Worm (Caenorhabditis elegans) whole organism, L3 larva: ENCODE measurements around the gene C39D10.7.
A peak's percentile ranks its signal among the peaks of the same experiment; 100 is the strongest.

Source experiments
- R02D3.7 ChIP-seq: fragments of 150-350 bp; optimal IDR thresholded peaks from 2 replicates; lab custom pipeline; 2014; ENCODE audit warnings: missing biosample characterization, missing genetic modification characterization
- ZK546.5 ChIP-seq: sonication (generic microtip); optimal IDR thresholded peaks from 2 replicates; lab custom pipeline; 2017; ENCODE audit warnings: missing biosample characterization, missing genetic modification characterization
- aly-2 ChIP-seq: fragments of 150-350 bp; optimal IDR thresholded peaks from 2 replicates; lab custom pipeline; 2014; ENCODE audit warnings: missing biosample characterization, missing genetic modification characterization
- ama-1 ChIP-seq: fragments of 150-350 bp; optimal IDR thresholded peaks from 2 replicates; lab custom pipeline; 2018
- ceh-16 ChIP-seq: sonication (generic microtip); optimal IDR thresholded peaks from 2 replicates; lab custom pipeline; 2017; ENCODE audit warnings: missing biosample characterization, missing genetic modification characterization
- ceh-28 ChIP-seq: fragments of 150-350 bp; optimal IDR thresholded peaks from 2 replicates; lab custom pipeline; 2014; ENCODE audit warnings: missing biosample characterization, missing genetic modification reagents, missing genetic modification characterization
- ceh-82 ChIP-seq: fragments of 150-350 bp; optimal IDR thresholded peaks from 2 replicates; lab custom pipeline; 2014; ENCODE audit warnings: missing biosample characterization, missing genetic modification characterization
- ceh-9 ChIP-seq: sonication (generic microtip); optimal IDR thresholded peaks from 2 replicates; lab custom pipeline; 2018; ENCODE audit warnings: missing biosample characterization, missing genetic modification characterization
- daf-12 ChIP-seq: fragments of 150-350 bp; optimal IDR thresholded peaks from 2 replicates; lab custom pipeline; 2014; ENCODE audit warnings: missing biosample characterization, missing genetic modification reagents, missing genetic modification characterization
- egl-27 ChIP-seq: sonication (generic microtip); optimal IDR thresholded peaks from 4 replicates; lab custom pipeline; 2017; ENCODE audit warnings: missing biosample characterization, missing genetic modification reagents, missing genetic modification characterization
- egl-5 ChIP-seq: fragments of 150-350 bp; optimal IDR thresholded peaks from 2 replicates; lab custom pipeline; 2017; ENCODE audit warnings: missing biosample characterization, missing genetic modification reagents, missing genetic modification characterization, inconsistent platforms
- elt-1 ChIP-seq: fragments of 150-350 bp; optimal IDR thresholded peaks from 2 replicates; lab custom pipeline; 2014; ENCODE audit warnings: missing biosample characterization, missing genetic modification characterization
- elt-2 ChIP-seq: sonication (generic microtip); optimal IDR thresholded peaks from 2 replicates; lab custom pipeline; 2016; ENCODE audit warnings: missing genetic modification reagents, mild to moderate bottlenecking, missing genetic modification characterization, missing compliant biosample characterization
- elt-3 ChIP-seq, 3 experiments: fragments of 150-350 bp in 1 of 3; sonication (generic microtip) in 2 of 3; optimal IDR thresholded peaks; 2 replicates in 2 of 3; 4 replicates in 1 of 3; lab custom pipeline; 2014 to 2017; ENCODE audit warnings: missing biosample characterization in 3 of 3, missing genetic modification characterization in 3 of 3
- eor-1 ChIP-seq, 2 experiments: fragments of 150-350 bp; optimal IDR thresholded peaks; 2 replicates each; lab custom pipeline; 2014 to 2018; ENCODE audit warnings: missing biosample characterization in 2 of 2, missing genetic modification characterization in 2 of 2
- fkh-2 ChIP-seq: fragments of 150-350 bp; optimal IDR thresholded peaks from 2 replicates; lab custom pipeline; 2014; ENCODE audit warnings: missing biosample characterization, missing genetic modification reagents, missing genetic modification characterization
- fos-1 ChIP-seq: fragments of 150-350 bp; optimal IDR thresholded peaks from 2 replicates; lab custom pipeline; 2014; ENCODE audit warnings: missing biosample characterization, missing genetic modification characterization
- hmg-11 ChIP-seq: sonication (generic microtip); optimal IDR thresholded peaks from 2 replicates; lab custom pipeline; 2016; ENCODE audit warnings: missing genetic modification characterization, missing compliant biosample characterization
- jun-1 ChIP-seq: fragments of 150-350 bp; optimal IDR thresholded peaks from 2 replicates; lab custom pipeline; 2014; ENCODE audit warnings: missing biosample characterization, missing genetic modification reagents, missing genetic modification characterization
- lin-15B ChIP-seq: fragments of 150-350 bp; optimal IDR thresholded peaks from 2 replicates; lab custom pipeline; 2014; ENCODE audit warnings: missing biosample characterization, missing genetic modification characterization
- lin-39 ChIP-seq: fragments of 150-350 bp; optimal IDR thresholded peaks from 2 replicates; lab custom pipeline; 2018; ENCODE audit warnings: missing biosample characterization, missing genetic modification reagents, missing genetic modification characterization
- lsy-12 ChIP-seq: sonication (generic microtip); optimal IDR thresholded peaks from 2 replicates; lab custom pipeline; 2016; ENCODE audit warnings: mild to moderate bottlenecking, missing genetic modification characterization, missing compliant biosample characterization
- nfya-1 ChIP-seq: sonication (generic microtip); optimal IDR thresholded peaks from 2 replicates; lab custom pipeline; 2017; ENCODE audit warnings: missing genetic modification characterization, mild to moderate bottlenecking, missing compliant biosample characterization, antibody characterized with exemption, moderate library complexity; ENCODE audit not compliant: insufficient read depth
- nhr-11 ChIP-seq: fragments of 150-350 bp; optimal IDR thresholded peaks from 2 replicates; lab custom pipeline; 2014; ENCODE audit warnings: missing biosample characterization, missing genetic modification characterization
- nhr-23 ChIP-seq: fragments of 150-350 bp; optimal IDR thresholded peaks from 2 replicates; lab custom pipeline; 2014; ENCODE audit warnings: missing biosample characterization, missing genetic modification reagents, missing genetic modification characterization
- nhr-237 ChIP-seq: fragments of 150-350 bp; optimal IDR thresholded peaks from 2 replicates; lab custom pipeline; 2014; ENCODE audit warnings: missing biosample characterization, missing genetic modification characterization
- nhr-25 ChIP-seq: sonication (generic microtip); optimal IDR thresholded peaks from 2 replicates; lab custom pipeline; 2017; ENCODE audit warnings: missing biosample characterization, missing genetic modification characterization
- nhr-28 ChIP-seq: fragments of 150-350 bp; optimal IDR thresholded peaks from 2 replicates; lab custom pipeline; 2014; ENCODE audit warnings: missing biosample characterization, missing genetic modification characterization
- nhr-43 ChIP-seq: sonication (generic microtip); optimal IDR thresholded peaks from 2 replicates; lab custom pipeline; 2016; ENCODE audit warnings: mild to moderate bottlenecking, missing genetic modification characterization, missing compliant biosample characterization; ENCODE audit not compliant: poor library complexity, severe bottlenecking
- nhr-67 ChIP-seq: fragments of 150-350 bp; optimal IDR thresholded peaks from 2 replicates; lab custom pipeline; 2014; ENCODE audit warnings: missing biosample characterization, missing genetic modification characterization
- nhr-76 ChIP-seq: fragments of 150-350 bp; sonication (generic microtip); optimal IDR thresholded peaks from 5 replicates; lab custom pipeline; 2014; ENCODE audit warnings: missing biosample characterization, missing genetic modification characterization
- pha-4 ChIP-seq: fragments of 150-350 bp; optimal IDR thresholded peaks from 2 replicates; lab custom pipeline; 2014; ENCODE audit warnings: missing biosample characterization, missing genetic modification reagents, missing genetic modification characterization
- pqm-1 ChIP-seq: fragments of 150-350 bp; optimal IDR thresholded peaks from 2 replicates; lab custom pipeline; 2017; ENCODE audit warnings: missing biosample characterization, missing genetic modification characterization, inconsistent platforms
- sea-2 ChIP-seq: fragments of 150-350 bp; sonication (generic microtip); optimal IDR thresholded peaks from 4 replicates; lab custom pipeline; 2014; ENCODE audit warnings: missing biosample characterization, missing genetic modification reagents, missing genetic modification characterization
- skn-1 ChIP-seq: fragments of 150-350 bp; optimal IDR thresholded peaks from 2 replicates; lab custom pipeline; 2014; ENCODE audit warnings: missing biosample characterization, missing genetic modification characterization
- snpc-4 ChIP-seq: fragments of 150-350 bp; optimal IDR thresholded peaks from 2 replicates; lab custom pipeline; 2014; ENCODE audit warnings: missing biosample characterization, missing genetic modification characterization
- tbx-2 ChIP-seq: sonication (generic microtip); optimal IDR thresholded peaks from 2 replicates; lab custom pipeline; 2016; ENCODE audit warnings: mild to moderate bottlenecking, missing genetic modification characterization, missing compliant biosample characterization
- unc-62 ChIP-seq: fragments of 150-350 bp; sonication (generic microtip); optimal IDR thresholded peaks from 4 replicates; lab custom pipeline; 2014; ENCODE audit warnings: missing biosample characterization, missing genetic modification reagents, missing genetic modification characterization
- ztf-11 ChIP-seq: fragments of 150-350 bp; optimal IDR thresholded peaks from 2 replicates; lab custom pipeline; 2014; ENCODE audit warnings: missing biosample characterization, missing genetic modification characterization
- ztf-4 ChIP-seq: fragments of 150-350 bp; optimal IDR thresholded peaks from 2 replicates; lab custom pipeline; 2014; ENCODE audit warnings: missing biosample characterization, missing genetic modification characterization

C39D10.7 gene

ce11 chrX:7913830-7914229 lies at the start of gene C39D10.7:
C39D10.7 (minus strand) TSS chrX:7913930.
- TF ChIP-seq egl-5 (no peak), nhr-11 (tag; lab: Kevin White, UChicago) (no peak), nhr-76 (tag; lab: Kevin White, UChicago) (no peak), nfya-1 (no peak), hmg-11 (tag; lab: Kevin White, UChicago) (no peak), ceh-82 (no peak), elt-3 (tag; optimal IDR thresholded peaks at IDR 0.05; lab: Kevin White, UChicago) (no peak), lin-39 (tag; lab: Kevin White, UChicago) (no peak), eor-1 (tag; optimal IDR thresholded peaks at IDR 0.05; lab: Kevin White, UChicago) (no peak), nhr-237 (no peak), nhr-28 (tag; lab: Kevin White, UChicago) (no peak)

- TF ChIP-seq R02D3.7 (no peak), nhr-23 (tag; lab: Kevin White, UChicago) (peak; percentile 55), hmg-11 (tag; lab: Kevin White, UChicago) (peak; percentile 51), fos-1 (tag; lab: Kevin White, UChicago) (no peak), egl-5 (no peak), skn-1 (peak; percentile 47), snpc-4 (tag; lab: Kevin White, UChicago) (no peak), jun-1 (tag; lab: Kevin White, UChicago) (peak; percentile 63), unc-62 (no peak), sea-2 (GFP tag; lab: Kevin White, UChicago) (no peak), lsy-12 (tag; lab: Kevin White, UChicago) (no peak), nhr-28 (tag; lab: Kevin White, UChicago) (no peak), ceh-82 (no peak), lin-39 (tag; lab: Kevin White, UChicago) (peak; percentile 69), nhr-11 (tag; lab: Kevin White, UChicago) (no peak), lin-15B (no peak), ZK546.5 (tag; lab: Kevin White, UChicago) (no peak), nfya-1 (peak; percentile 38), elt-2 (tag; lab: Kevin White, UChicago) (peak; percentile 99), ceh-28 (tag; lab: Kevin White, UChicago) (peak; percentile 70), aly-2 (no peak), fkh-2 (tag; lab: Kevin White, UChicago) (no peak), pha-4 (peak; percentile 60), ama-1 (lab: Kevin White, UChicago) (no peak), daf-12 (tag; lab: Kevin White, UChicago) (no peak), nhr-25 (peak; percentile 56), pqm-1 (tag; lab: Kevin White, UChicago) (peak; percentile 97), elt-1 (tag; lab: Kevin White, UChicago) (no peak), ztf-4 (tag; lab: Kevin White, UChicago) (no peak)
- TF ChIP-seq, all 47 proteins: peak for 11
These were observed 48.3 kb upstream of the C39D10.7 start for ce11 chrX:7962056-7962485.

ce11 chrX:7961623-7962022 lies 47.9 kb upstream of the C39D10.7 start, which contains the start of gene sem-5:
sem-5 (minus strand) TSS chrX:7961723.
- TF ChIP-seq nfya-1 = no peak
- TF ChIP-seq ztf-11 (tag; lab: Kevin White, UChicago) = no peak
- no peak for TF ChIP-seq ceh-16
- no peak for TF ChIP-seq nhr-23 (tag; lab: Kevin White, UChicago)

- TF ChIP-seq tbx-2 (tag; lab: Kevin White, UChicago) = no peak
These were observed 44.5 kb upstream of the C39D10.7 start, which contains the start of gene sfxn-2 for ce11 chrX:7958203-7958602. sfxn-2 (minus strand) TSS chrX:7958303.

- TF ChIP-seq pqm-1 (tag; lab: Kevin White, UChicago) = no peak
- no peak for TF ChIP-seq tbx-2 (tag; lab: Kevin White, UChicago)
- no peak for TF ChIP-seq elt-2 (tag; lab: Kevin White, UChicago)
- TF ChIP-seq ama-1 (lab: Kevin White, UChicago) = peak; percentile 9
- TF ChIP-seq nhr-23 (tag; lab: Kevin White, UChicago) = no peak
- TF ChIP-seq nhr-67 = no peak
- no peak for TF ChIP-seq ztf-4 (tag; lab: Kevin White, UChicago)
- peak; percentile 36 for TF ChIP-seq lsy-12 (tag; lab: Kevin White, UChicago)
- TF ChIP-seq nhr-28 (tag; lab: Kevin White, UChicago) = no peak
- TF ChIP-seq ceh-28 (tag; lab: Kevin White, UChicago) = no peak
- no peak for TF ChIP-seq egl-27
- no peak for TF ChIP-seq jun-1 (tag; lab: Kevin White, UChicago)
- TF ChIP-seq ceh-9 (tag; lab: Kevin White, UChicago) = no peak
- TF ChIP-seq ceh-16 = no peak
- TF ChIP-seq nhr-43 = peak; percentile 31
These were observed 42.7 kb upstream of the C39D10.7 start for ce11 chrX:7956449-7956848.
